Worm (Caenorhabditis elegans) whole organism, early embryonic: ENCODE results near the gene ril-2.

Experiments used
- B0310.2 ChIP-seq: sonication (generic microtip); optimal IDR thresholded peaks from 2 replicates; lab custom pipeline; 2016; ENCODE audit warnings: mild to moderate bottlenecking, missing genetic modification characterization, missing compliant biosample characterization
- F13C5.2 ChIP-seq: sonication (generic microtip); optimal IDR thresholded peaks from 2 replicates; lab custom pipeline; 2017; ENCODE audit warnings: mild to moderate bottlenecking, missing genetic modification characterization, inconsistent platforms, missing compliant biosample characterization
- aly-1 ChIP-seq: sonication (generic microtip); optimal IDR thresholded peaks from 2 replicates; lab custom pipeline; 2016; ENCODE audit warnings: missing genetic modification characterization, missing compliant biosample characterization
- ama-1 ChIP-seq: fragments of 150-350 bp; optimal IDR thresholded peaks from 2 replicates; lab custom pipeline; 2014
- ceh-13 ChIP-seq: fragments of 200-800 bp; sonication (Bioruptor generic); optimal IDR thresholded peaks from 2 replicates; lab custom pipeline; 2018; ENCODE audit warnings: mild to moderate bottlenecking, missing genetic modification characterization, missing compliant biosample characterization
- ceh-36 ChIP-seq: sonication (generic microtip); optimal IDR thresholded peaks from 2 replicates; lab custom pipeline; 2016; ENCODE audit warnings: missing genetic modification characterization, inconsistent platforms, missing compliant biosample characterization
- ets-7 ChIP-seq: sonication (generic microtip); optimal IDR thresholded peaks from 2 replicates; lab custom pipeline; 2016; ENCODE audit warnings: missing genotype, missing genetic modification characterization, missing compliant biosample characterization
- flt-1 ChIP-seq: fragments of 200-800 bp; sonication (Bioruptor generic); IDR thresholded peaks from 2 replicates; pipeline ENCODE4 v1.3.6; 2022; ENCODE audit warnings: missing genetic modification characterization, missing compliant biosample characterization
- hmbx-1 ChIP-seq: sonication (generic microtip); optimal IDR thresholded peaks from 2 replicates; lab custom pipeline; 2016; ENCODE audit warnings: mild to moderate bottlenecking, missing genetic modification characterization, missing compliant biosample characterization
- hmg-4 ChIP-seq: fragments of 200-800 bp; sonication (Bioruptor generic); optimal IDR thresholded peaks from 2 replicates; lab custom pipeline; 2018; ENCODE audit warnings: mild to moderate bottlenecking, missing genetic modification characterization, missing compliant biosample characterization
- hnd-1 ChIP-seq: sonication (generic microtip); optimal IDR thresholded peaks from 2 replicates; lab custom pipeline; 2016; ENCODE audit warnings: missing genetic modification characterization, missing compliant biosample characterization
- pes-1 ChIP-seq: fragments of 200-800 bp; sonication (Bioruptor generic); IDR thresholded peaks from 2 replicates; pipeline ENCODE4 v1.3.6; 2022; ENCODE audit warnings: missing genetic modification reagents, missing genetic modification characterization, missing compliant biosample characterization
- scrt-1 ChIP-seq: fragments of 200-800 bp; sonication (Bioruptor generic); IDR thresholded peaks from 2 replicates; pipeline ENCODE4 v1.3.6; 2022; ENCODE audit warnings: missing genetic modification characterization, missing compliant biosample characterization
- sea-1 ChIP-seq: fragments of 200-800 bp; sonication (Bioruptor generic); conservative IDR thresholded peaks from 2 replicates; pipeline ENCODE4 v1.3.6; 2022; ENCODE audit warnings: missing genetic modification characterization, missing compliant biosample characterization
- tbx-11 ChIP-seq: fragments of 200-800 bp; sonication (Bioruptor generic); IDR thresholded peaks from 2 replicates; pipeline ENCODE4 v1.3.6; 2022; ENCODE audit warnings: missing genetic modification characterization, missing compliant biosample characterization
- tbx-37 ChIP-seq: fragments of 200-800 bp; sonication (Bioruptor generic); conservative IDR thresholded peaks from 2 replicates; pipeline ENCODE4 v1.3.6; 2022; ENCODE audit warnings: missing genetic modification reagents, missing genetic modification characterization, missing compliant biosample characterization
- tra-4 ChIP-seq: sonication (generic microtip); optimal IDR thresholded peaks from 2 replicates; lab custom pipeline; 2017; ENCODE audit warnings: missing genetic modification characterization, missing compliant biosample characterization

ril-2 gene

DNA sequence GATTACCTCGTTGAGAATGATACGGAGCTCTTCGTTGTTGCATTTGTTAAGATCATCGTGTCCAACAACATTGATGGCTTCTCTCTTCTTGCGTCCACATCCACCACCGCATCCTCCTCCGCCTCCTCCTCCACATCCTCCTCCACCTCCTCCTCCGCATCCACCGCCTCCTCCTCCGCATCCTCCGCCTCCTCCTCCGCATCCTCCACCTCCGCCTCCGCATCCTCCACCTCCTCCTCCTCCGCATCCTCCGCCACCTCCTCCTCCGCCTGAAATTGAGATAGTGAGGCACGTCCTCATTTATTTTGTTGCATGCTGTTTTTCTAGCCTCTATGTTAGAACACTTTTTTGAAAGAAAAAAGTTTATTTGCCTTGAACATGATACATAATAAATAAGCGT lies 23.1 kb downstream of the ril-2 start:
- TF ChIP-seq tbx-11 (GFP tag; lab: Robert Waterston, UW) (no peak), pes-1 (no peak), ceh-36 (tag; lab: Kevin White, UChicago) (no peak), B0310.2 (no peak), ceh-13 (GFP tag; lab: Kevin White, UChicago) (no peak), hmg-4 (GFP tag; lab: Kevin White, UChicago) (no peak), aly-1 (no peak), hnd-1 (tag; lab: Kevin White, UChicago) (no peak), ama-1 (lab: Kevin White, UChicago) (no peak), scrt-1 (GFP tag; lab: Robert Waterston, UW) (no peak), ets-7 (tag; lab: Kevin White, UChicago) (no peak), tbx-37 (no peak), flt-1 (GFP tag; lab: Robert Waterston, UW) (no peak), hmbx-1 (tag; lab: Kevin White, UChicago) (no peak), tra-4 (tag; lab: Kevin White, UChicago) (no peak), sea-1 (GFP tag; lab: Robert Waterston, UW) (no peak), F13C5.2 (no peak)

DNA sequence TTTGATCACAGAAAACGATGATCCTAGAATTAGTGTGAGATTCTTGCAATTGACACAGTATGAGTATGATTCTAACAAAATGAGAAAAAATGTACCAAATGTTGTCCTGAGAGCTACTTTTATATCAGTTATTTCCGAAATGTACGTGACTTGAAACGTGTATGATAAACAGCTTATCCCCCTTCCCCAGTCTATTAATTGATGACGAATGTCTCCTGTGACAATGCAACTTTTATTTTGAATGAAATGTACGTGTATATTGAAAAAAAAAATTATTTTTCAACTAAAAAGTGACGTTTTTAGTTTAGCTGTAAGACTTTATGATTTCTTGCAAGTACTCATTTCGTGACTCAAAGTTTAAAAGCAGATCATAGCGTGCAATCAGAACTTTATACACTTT lies 28.7 kb downstream of the ril-2 start:
- no peak for TF ChIP-seq ceh-36 (tag; lab: Kevin White, UChicago)
- no peak for TF ChIP-seq tbx-11 (GFP tag; lab: Robert Waterston, UW)
- TF ChIP-seq hmg-4 (GFP tag; lab: Kevin White, UChicago), result no peak
- no peak for TF ChIP-seq ceh-13 (GFP tag; lab: Kevin White, UChicago)
- no peak for TF ChIP-seq B0310.2
- TF ChIP-seq hmbx-1 (tag; lab: Kevin White, UChicago), result no peak
- no peak for TF ChIP-seq tbx-37

DNA sequence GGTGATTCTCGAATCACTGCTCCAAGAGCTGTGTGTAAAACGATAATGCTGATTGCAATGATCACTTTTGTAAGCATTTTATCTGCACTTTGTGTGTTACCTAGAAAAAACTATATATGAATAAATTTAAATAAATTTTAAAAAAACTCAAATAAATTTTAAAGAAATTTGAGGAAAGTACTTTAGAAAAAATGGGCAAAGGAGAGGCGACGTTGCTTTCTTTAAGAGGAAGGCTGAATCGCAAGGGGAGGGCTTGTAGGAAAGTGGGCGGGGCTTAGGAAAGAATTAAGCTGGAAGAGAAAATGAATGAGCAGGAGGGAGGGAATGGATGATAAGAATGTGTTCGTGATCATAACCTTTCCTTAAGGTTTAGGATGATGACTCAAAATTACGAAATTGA lies 31.1 kb downstream of the ril-2 start, which contains the start of gene E02A10.4:
E02A10.4 (minus strand) TSS at position 101 of the 400 bp plus-strand sequence.
- TF ChIP-seq flt-1 (GFP tag; lab: Robert Waterston, UW), result no peak
- TF ChIP-seq ama-1 (lab: Kevin White, UChicago), result no peak
- TF ChIP-seq sea-1 (GFP tag; lab: Robert Waterston, UW), result no peak
- no peak for TF ChIP-seq hnd-1 (tag; lab: Kevin White, UChicago)

DNA sequence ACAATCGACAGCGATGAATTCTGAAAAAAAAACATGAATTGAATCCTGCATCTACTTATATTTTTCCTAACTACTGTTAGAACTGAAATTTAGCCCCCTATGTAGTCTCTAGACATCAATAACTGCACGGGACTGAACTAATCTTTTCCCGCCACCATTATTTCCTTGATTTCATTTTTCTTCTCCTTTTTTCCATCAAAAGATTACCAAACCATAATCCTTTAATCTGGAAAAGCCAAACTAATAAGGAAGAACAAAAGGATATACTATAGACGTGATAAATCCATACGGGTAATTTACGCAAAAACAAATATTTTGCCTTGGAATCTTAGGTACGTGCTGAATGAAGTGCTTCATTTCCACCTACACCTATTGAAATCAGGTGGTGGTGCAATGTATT lies 31.6 kb downstream of the ril-2 start:
- TF ChIP-seq aly-1 (no peak), ceh-13 (GFP tag; lab: Kevin White, UChicago) (no peak), tra-4 (tag; lab: Kevin White, UChicago) (no peak), F13C5.2 (no peak), ets-7 (tag; lab: Kevin White, UChicago) (no peak), ama-1 (lab: Kevin White, UChicago) (no peak), sea-1 (GFP tag; lab: Robert Waterston, UW) (no peak), tbx-11 (GFP tag; lab: Robert Waterston, UW) (no peak), ceh-36 (tag; lab: Kevin White, UChicago) (no peak), tbx-37 (no peak), flt-1 (GFP tag; lab: Robert Waterston, UW) (no peak), hnd-1 (tag; lab: Kevin White, UChicago) (no peak), hmbx-1 (tag; lab: Kevin White, UChicago) (no peak)

DNA sequence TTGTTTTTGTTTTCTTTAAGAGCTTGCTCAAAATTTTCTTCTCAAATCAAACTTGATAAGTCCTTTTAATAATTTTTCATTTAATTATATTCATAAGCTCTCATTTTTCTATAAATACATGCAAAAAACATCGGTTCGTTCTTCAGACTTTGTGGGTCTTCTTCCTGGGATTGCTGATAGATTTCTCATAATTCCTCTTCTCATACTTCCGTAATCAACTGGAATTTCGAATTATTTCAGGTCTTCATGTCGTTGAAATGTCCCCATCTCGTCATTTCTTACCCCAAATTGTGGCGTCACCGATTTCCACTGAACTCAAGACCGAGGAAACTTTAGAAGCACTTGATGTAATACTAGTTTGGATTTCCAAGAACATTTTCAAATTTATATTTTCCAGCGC lies 34.1 kb downstream of the ril-2 start:
- TF ChIP-seq ets-7 (tag; lab: Kevin White, UChicago) (no peak), B0310.2 (no peak), tra-4 (tag; lab: Kevin White, UChicago) (no peak), hnd-1 (tag; lab: Kevin White, UChicago) (no peak), hmbx-1 (tag; lab: Kevin White, UChicago) (no peak), pes-1 (no peak), scrt-1 (GFP tag; lab: Robert Waterston, UW) (no peak), F13C5.2 (no peak), tbx-11 (GFP tag; lab: Robert Waterston, UW) (no peak), ceh-13 (GFP tag; lab: Kevin White, UChicago) (no peak), ama-1 (lab: Kevin White, UChicago) (no peak), hmg-4 (GFP tag; lab: Kevin White, UChicago) (no peak), ceh-36 (tag; lab: Kevin White, UChicago) (no peak), aly-1 (no peak), tbx-37 (no peak), sea-1 (GFP tag; lab: Robert Waterston, UW) (no peak)

DNA sequence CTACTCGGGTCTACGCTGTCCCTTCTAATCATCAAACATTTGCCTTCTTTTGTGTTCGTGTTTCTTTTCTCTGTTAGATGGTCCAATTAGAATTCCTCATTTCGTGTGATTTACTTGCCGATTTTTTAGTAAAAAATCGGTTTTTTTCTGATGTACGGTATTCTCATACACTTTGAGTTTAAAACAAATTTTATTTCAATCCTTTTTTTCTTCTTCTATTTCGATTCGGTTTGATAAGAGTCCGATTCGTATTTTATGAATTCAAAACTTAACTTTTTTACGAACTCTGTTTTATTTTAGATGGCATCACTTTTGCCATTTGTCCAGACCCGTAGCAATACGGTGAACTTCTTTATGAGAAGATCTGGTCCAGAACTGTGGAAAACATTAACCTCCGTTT lies 35.8 kb downstream of the ril-2 start, which contains the start of gene mrps-5:
mrps-5 (plus strand) TSS at position 301 of the 400 bp plus-strand sequence.
- TF ChIP-seq flt-1 (GFP tag; lab: Robert Waterston, UW) (no peak), aly-1 (no peak), ceh-36 (tag; lab: Kevin White, UChicago) (no peak), pes-1 (no peak), F13C5.2 (no peak), ceh-13 (GFP tag; lab: Kevin White, UChicago) (no peak), scrt-1 (GFP tag; lab: Robert Waterston, UW) (no peak), hmg-4 (GFP tag; lab: Kevin White, UChicago) (no peak), B0310.2 (no peak), tbx-37 (no peak), hmbx-1 (tag; lab: Kevin White, UChicago) (no peak), ets-7 (tag; lab: Kevin White, UChicago) (no peak)

DNA sequence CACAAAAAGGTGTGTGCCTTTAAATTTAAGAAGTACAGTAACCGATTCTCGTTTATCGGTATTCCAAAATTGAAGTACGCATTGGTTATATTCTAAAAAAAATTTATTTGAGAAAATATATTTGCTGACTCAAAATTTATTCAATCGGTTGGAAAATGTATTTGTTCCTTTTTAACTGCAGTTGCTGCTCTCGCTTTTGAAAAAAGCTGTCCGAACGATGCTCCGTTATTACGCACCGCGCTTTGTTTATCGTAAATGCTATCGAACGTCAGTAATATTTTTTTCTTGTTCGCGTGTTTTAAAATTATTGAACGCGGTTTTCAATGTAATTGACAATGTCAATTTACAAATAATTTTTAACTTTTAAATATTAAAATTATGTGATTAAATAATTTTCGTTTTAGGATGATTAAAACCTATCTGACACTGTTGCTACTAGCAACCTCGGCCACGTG lies 38.6 kb downstream of the ril-2 start, which contains the start of gene sel-1:
sel-1 (plus strand) TSS at position 405 of the 455 bp plus-strand sequence.
- no peak for TF ChIP-seq hmg-4 (GFP tag; lab: Kevin White, UChicago)
- TF ChIP-seq B0310.2, result no peak
- no peak for TF ChIP-seq tbx-11 (GFP tag; lab: Robert Waterston, UW)
- TF ChIP-seq ceh-13 (GFP tag; lab: Kevin White, UChicago), result no peak
- no peak for TF ChIP-seq sea-1 (GFP tag; lab: Robert Waterston, UW)
- TF ChIP-seq flt-1 (GFP tag; lab: Robert Waterston, UW), result no peak
- no peak for TF ChIP-seq tra-4 (tag; lab: Kevin White, UChicago)
- TF ChIP-seq ama-1 (lab: Kevin White, UChicago), result no peak
- TF ChIP-seq pes-1, result no peak
- no peak for TF ChIP-seq aly-1
- TF ChIP-seq tbx-37, result no peak
- no peak for TF ChIP-seq hmbx-1 (tag; lab: Kevin White, UChicago)
